Worm (Caenorhabditis elegans) whole organism, late embryonic: Measurements from ENCODE around the gene T03D3.5.

Source experiments
- C08G9.2 ChIP-seq: sonication (generic microtip); optimal IDR thresholded peaks from 2 replicates; lab custom pipeline; 2016; ENCODE audit warnings: mild to moderate bottlenecking, missing genetic modification characterization, moderate library complexity, missing compliant biosample characterization
- C38D4.7 ChIP-seq: fragments of 200-800 bp; sonication (Bioruptor generic); optimal IDR thresholded peaks from 2 replicates; lab custom pipeline; 2018; ENCODE audit warnings: mild to moderate bottlenecking, missing genetic modification characterization, moderate library complexity, missing compliant biosample characterization
- ama-1 ChIP-seq: fragments of 150-350 bp; optimal IDR thresholded peaks from 2 replicates; lab custom pipeline; 2014
- ceh-19 ChIP-seq: fragments of 200-800 bp; sonication (Bioruptor generic); optimal IDR thresholded peaks from 2 replicates; lab custom pipeline; 2018; ENCODE audit warnings: mild to moderate bottlenecking, missing genetic modification characterization, missing compliant biosample characterization
- ceh-22 ChIP-seq: sonication (generic microtip); optimal IDR thresholded peaks from 2 replicates; lab custom pipeline; 2017; ENCODE audit warnings: missing biosample characterization, missing genetic modification characterization
- ceh-30 ChIP-seq: fragments of 150-350 bp; optimal IDR thresholded peaks from 2 replicates; lab custom pipeline; 2014; ENCODE audit warnings: missing biosample characterization, missing genetic modification characterization
- ceh-45 ChIP-seq: fragments of 200-800 bp; sonication (Bioruptor generic); IDR thresholded peaks from 2 replicates; pipeline ENCODE4 v1.3.6; 2022; ENCODE audit warnings: missing genetic modification reagents, missing genetic modification characterization, missing compliant biosample characterization
- che-1 ChIP-seq: sonication (generic microtip); optimal IDR thresholded peaks from 2 replicates; lab custom pipeline; 2016; ENCODE audit warnings: mild to moderate bottlenecking, missing genetic modification characterization, missing compliant biosample characterization
- fkh-6 ChIP-seq: sonication (generic microtip); optimal IDR thresholded peaks from 2 replicates; lab custom pipeline; 2016; ENCODE audit warnings: missing genetic modification characterization, missing compliant biosample characterization
- hlh-13 ChIP-seq: fragments of 200-800 bp; sonication (Bioruptor generic); optimal IDR thresholded peaks from 2 replicates; lab custom pipeline; 2018; ENCODE audit warnings: mild to moderate bottlenecking, missing genetic modification characterization, missing compliant biosample characterization
- hlh-8 ChIP-seq: sonication (generic microtip); optimal IDR thresholded peaks from 2 replicates; lab custom pipeline; 2016; ENCODE audit warnings: missing genotype, missing genetic modification characterization, missing compliant biosample characterization
- lin-11 ChIP-seq: fragments of 200-800 bp; sonication (Bioruptor generic); optimal IDR thresholded peaks from 2 replicates; lab custom pipeline; 2018; ENCODE audit warnings: mild to moderate bottlenecking, missing genetic modification characterization, missing compliant biosample characterization
- nhr-11 ChIP-seq: fragments of 150-350 bp; optimal IDR thresholded peaks from 2 replicates; lab custom pipeline; 2014; ENCODE audit warnings: missing biosample characterization, missing genetic modification characterization
- odd-2 ChIP-seq: sonication (generic microtip); optimal IDR thresholded peaks from 2 replicates; lab custom pipeline; 2017; ENCODE audit warnings: antibody characterized with exemption, mild to moderate bottlenecking, missing genetic modification characterization, missing compliant biosample characterization
- pag-3 ChIP-seq: sonication (generic microtip); optimal IDR thresholded peaks from 2 replicates; lab custom pipeline; 2016; ENCODE audit warnings: missing compliant biosample characterization, missing genetic modification characterization, borderline replicate concordance
- pax-1 ChIP-seq: fragments of 150-350 bp; optimal IDR thresholded peaks from 2 replicates; lab custom pipeline; 2014; ENCODE audit warnings: missing biosample characterization, missing genetic modification characterization
- rnt-1 ChIP-seq: sonication (generic microtip); optimal IDR thresholded peaks from 2 replicates; lab custom pipeline; 2016; ENCODE audit warnings: missing genetic modification characterization, missing compliant biosample characterization
- sdc-2 ChIP-seq: sonication (generic microtip); optimal IDR thresholded peaks from 2 replicates; lab custom pipeline; 2016; ENCODE audit warnings: missing genotype, missing genetic modification characterization, missing compliant biosample characterization
- ttx-3 ChIP-seq: sonication (generic microtip); optimal IDR thresholded peaks from 2 replicates; lab custom pipeline; 2016; ENCODE audit warnings: missing genetic modification reagents, missing genetic modification characterization, missing compliant biosample characterization
- unc-3 ChIP-seq, 2 experiments: fragments of 200-800 bp in 1 of 2; sonication (Bioruptor generic) in 1 of 2; sonication (generic microtip) in 1 of 2; conservative IDR thresholded peaks in 1 of 2; optimal IDR thresholded peaks in 1 of 2; 2 replicates each; pipeline versions ENCODE4 v1.3.6 to Lab custom; 2016 to 2022; ENCODE audit warnings: missing compliant biosample characterization in 2 of 2, missing genetic modification characterization in 2 of 2, missing genetic modification reagents in 1 of 2
- unc-55 ChIP-seq: sonication (generic microtip); optimal IDR thresholded peaks from 2 replicates; lab custom pipeline; 2017; ENCODE audit warnings: missing biosample characterization, missing genetic modification reagents, missing genetic modification characterization

T03D3.5 gene

ce11 chrV:2795998-2796397, 30.6 kb downstream of the T03D3.5 start, which contains the start of gene F54E2.2:
Gene F54E2.2, plus strand, starts transcription at chrV:2796298.
- TF ChIP-seq ceh-19 (GFP tag; lab: Kevin White, UChicago) = no peak
- TF ChIP-seq hlh-8 (tag; lab: Kevin White, UChicago) = no peak
- no peak for TF ChIP-seq lin-11 (tag; lab: Kevin White, UChicago)
- no peak for TF ChIP-seq nhr-11 (tag; lab: Kevin White, UChicago)
- TF ChIP-seq ama-1 (lab: Kevin White, UChicago) = no peak
- TF ChIP-seq C38D4.7 (GFP tag; lab: Kevin White, UChicago) = no peak
- no peak for TF ChIP-seq unc-3 (GFP tag; conservative IDR thresholded peaks at IDR 0.05; lab: Robert Waterston, UW)
- no peak for TF ChIP-seq unc-3 (tag; optimal IDR thresholded peaks at IDR 0.05; lab: Kevin White, UChicago)

ce11 chrV:2792958-2793357, 33.7 kb downstream of the T03D3.5 start:
- TF ChIP-seq C08G9.2 (tag; lab: Kevin White, UChicago) (no peak), rnt-1 (tag; lab: Kevin White, UChicago) (no peak), pag-3 (tag; lab: Kevin White, UChicago) (no peak)
- TF ChIP-seq, all 69 proteins: peak for 0

ce11 chrV:2780786-2781185, 45.8 kb downstream of the T03D3.5 start, which contains the start of gene R05D8.11:
Gene R05D8.11, minus strand, starts transcription at chrV:2780886.
- TF ChIP-seq ttx-3 (tag; lab: Kevin White, UChicago) (no peak), fkh-6 (tag; lab: Kevin White, UChicago) (no peak), ceh-45 (GFP tag; lab: Robert Waterston, UW) (no peak), sdc-2 (tag; lab: Kevin White, UChicago) (no peak), odd-2 (tag; lab: Kevin White, UChicago) (no peak)
- TF ChIP-seq, all 69 proteins: peak for 0

- no peak for TF ChIP-seq che-1 (tag; lab: Kevin White, UChicago)
- TF ChIP-seq hlh-13 (GFP tag; lab: Kevin White, UChicago) = no peak
- no peak for TF ChIP-seq ceh-30 (tag; lab: Kevin White, UChicago)
- no peak for TF ChIP-seq pax-1 (tag; lab: Kevin White, UChicago)
- no peak for TF ChIP-seq ceh-22 (tag; lab: Kevin White, UChicago)
- TF ChIP-seq unc-55 (GFP tag; lab: Kevin White, UChicago) = no peak
- TF ChIP-seq sdc-2 (tag; lab: Kevin White, UChicago) = no peak
These were observed 52.6 kb downstream of the T03D3.5 start, which contains the start of gene srj-18 for ce11 chrV:2774042-2774441. Gene srj-18, plus strand, starts transcription at chrV:2774342.
